Fruit fly (Drosophila melanogaster) whole organism, embryonic: Measurements from ENCODE around the gene Lcp65Ab1.

Source experiments
- Ada2b ChIP-seq: fragments of 200-800 bp; sonication (Bioruptor generic); IDR thresholded peaks from 2 replicates; pipeline ENCODE4 v1.3.6; 2022; ENCODE audit warnings: missing biosample characterization, missing genetic modification characterization
- Asciz ChIP-seq: fragments of 200-800 bp; sonication (Bioruptor generic); optimal IDR thresholded peaks from 2 replicates; lab custom pipeline; 2017; ENCODE audit warnings: missing biosample characterization, mild to moderate bottlenecking, missing genetic modification characterization, missing genetic modification reagents
- CG10321 ChIP-seq: fragments of 200-800 bp; sonication (Bioruptor generic); IDR thresholded peaks from 2 replicates; pipeline ENCODE4 v1.3.6; 2022; ENCODE audit warnings: missing biosample characterization, missing genetic modification characterization
- CG10431 ChIP-seq: fragments of 200-800 bp; sonication (Bioruptor generic); optimal IDR thresholded peaks from 3 replicates; lab custom pipeline; 2018; ENCODE audit warnings: missing biosample characterization, mild to moderate bottlenecking, missing genetic modification characterization
- CG11085 ChIP-seq: fragments of 200-800 bp; sonication (Bioruptor generic); IDR thresholded peaks from 2 replicates; pipeline ENCODE4 v1.3.6; 2022; ENCODE audit warnings: missing biosample characterization, missing genetic modification characterization
- CG13123 ChIP-seq: fragments of 200-800 bp; sonication (Bioruptor generic); optimal IDR thresholded peaks from 2 replicates; lab custom pipeline; 2016; ENCODE audit warnings: missing biosample characterization, missing genetic modification characterization
- CG1647 ChIP-seq: fragments of 200-800 bp; sonication (Bioruptor generic); optimal IDR thresholded peaks from 3 replicates; lab custom pipeline; 2016; ENCODE audit warnings: missing biosample characterization, missing genetic modification characterization
- CG1832 ChIP-seq: fragments of 200-800 bp; sonication (Bioruptor generic); optimal IDR thresholded peaks from 2 replicates; lab custom pipeline; 2017; ENCODE audit warnings: missing biosample characterization, mild to moderate bottlenecking, missing genetic modification characterization, inconsistent platforms
- CG30431 ChIP-seq: fragments of 200-800 bp; sonication (Bioruptor generic); optimal IDR thresholded peaks from 2 replicates; lab custom pipeline; 2017; ENCODE audit warnings: missing biosample characterization, missing genetic modification characterization
- CG34422 ChIP-seq: fragments of 200-800 bp; sonication (Bioruptor generic); IDR thresholded peaks from 3 replicates; pipeline ENCODE4 v1.3.6; 2022; ENCODE audit warnings: missing biosample characterization, missing genetic modification characterization
- CG4282 ChIP-seq: fragments of 200-800 bp; sonication (Bioruptor generic); optimal IDR thresholded peaks from 2 replicates; lab custom pipeline; 2016; ENCODE audit warnings: missing biosample characterization, missing genetic modification characterization
- CG4617 ChIP-seq: fragments of 200-800 bp; sonication (Bioruptor generic); optimal IDR thresholded peaks from 3 replicates; lab custom pipeline; 2016; ENCODE audit warnings: missing biosample characterization, missing genetic modification characterization, borderline replicate concordance
- CG4707 ChIP-seq: fragments of 200-800 bp; sonication (Bioruptor generic); optimal IDR thresholded peaks from 2 replicates; lab custom pipeline; 2018; ENCODE audit warnings: missing biosample characterization, mild to moderate bottlenecking, missing genetic modification characterization, moderate library complexity
- CG6254 ChIP-seq: fragments of 200-800 bp; sonication (Bioruptor generic); optimal IDR thresholded peaks from 3 replicates; lab custom pipeline; 2017; ENCODE audit warnings: mild to moderate bottlenecking, missing biosample characterization, missing genetic modification reagents, missing genetic modification characterization
- CG6854 ChIP-seq: fragments of 200-800 bp; sonication (Bioruptor generic); optimal IDR thresholded peaks from 3 replicates; lab custom pipeline; 2017; ENCODE audit warnings: missing biosample characterization, mild to moderate bottlenecking, missing genetic modification characterization
- CG8478 ChIP-seq: fragments of >200 bp; optimal IDR thresholded peaks from 2 replicates; lab custom pipeline; 2018
- Dek ChIP-seq: fragments of 200-800 bp; sonication (Bioruptor generic); optimal IDR thresholded peaks from 3 replicates; lab custom pipeline; 2019; ENCODE audit warnings: missing biosample characterization, mild to moderate bottlenecking, missing genetic modification characterization, moderate library complexity
- ERR ChIP-seq: fragments of 200-800 bp; sonication (Bioruptor generic); optimal IDR thresholded peaks from 2 replicates; lab custom pipeline; 2016; ENCODE audit warnings: missing biosample characterization, missing genetic modification characterization
- Kr ChIP-seq: fragments of 200-800 bp; sonication (Bioruptor generic); optimal IDR thresholded peaks from 2 replicates; lab custom pipeline; 2017; ENCODE audit warnings: missing biosample characterization, mild to moderate bottlenecking, missing genetic modification characterization
- MESR4 ChIP-seq: fragments of 200-800 bp; sonication (Bioruptor generic); optimal IDR thresholded peaks from 2 replicates; lab custom pipeline; 2018; ENCODE audit warnings: missing biosample characterization, mild to moderate bottlenecking, missing genetic modification characterization, moderate library complexity
- Scr ChIP-seq: fragments of 200-800 bp; sonication (Bioruptor generic); IDR thresholded peaks from 2 replicates; pipeline ENCODE4 v1.3.6; 2022; ENCODE audit warnings: missing biosample characterization, missing genetic modification characterization; ENCODE audit not compliant: partially characterized antibody
- Sin3A ChIP-seq: fragments of >200 bp; optimal IDR thresholded peaks from 2 replicates; lab custom pipeline; 2018
- Six4 ChIP-seq: fragments of 200-800 bp; sonication (Bioruptor generic); optimal IDR thresholded peaks from 2 replicates; lab custom pipeline; 2016; ENCODE audit warnings: missing biosample characterization, missing genetic modification characterization
- YL-1 ChIP-seq: fragments of 200-800 bp; sonication (Bioruptor generic); optimal IDR thresholded peaks from 3 replicates; lab custom pipeline; 2017; ENCODE audit warnings: missing biosample characterization, mild to moderate bottlenecking, missing genetic modification characterization
- bbx ChIP-seq: fragments of 200-800 bp; sonication (Bioruptor generic); IDR thresholded peaks from 2 replicates; pipeline ENCODE4 v1.3.6; 2022; ENCODE audit warnings: missing biosample characterization, missing genetic modification characterization; ENCODE audit not compliant: partially characterized antibody
- cg ChIP-seq: fragments of 200-800 bp; sonication (Bioruptor generic); optimal IDR thresholded peaks from 3 replicates; lab custom pipeline; 2019; ENCODE audit warnings: missing biosample characterization, mild to moderate bottlenecking, missing genetic modification characterization, moderate library complexity
- dmrt99B ChIP-seq: fragments of 200-800 bp; sonication (Bioruptor generic); optimal IDR thresholded peaks from 2 replicates; lab custom pipeline; 2018; ENCODE audit warnings: missing biosample characterization, mild to moderate bottlenecking, missing genetic modification characterization, moderate library complexity
- ftz-f1 ChIP-seq: fragments of 200-800 bp; sonication (Bioruptor generic); optimal IDR thresholded peaks from 2 replicates; lab custom pipeline; 2016; ENCODE audit warnings: missing biosample characterization, missing genetic modification characterization
- inv ChIP-seq: fragments of 200-800 bp; sonication (Bioruptor generic); IDR thresholded peaks from 2 replicates; pipeline ENCODE4 v1.3.6; 2022; ENCODE audit warnings: missing biosample characterization, missing genetic modification characterization; ENCODE audit not compliant: partially characterized antibody
- phol ChIP-seq: fragments of 200-800 bp; sonication (Bioruptor generic); optimal IDR thresholded peaks from 3 replicates; lab custom pipeline; 2018; ENCODE audit warnings: missing biosample characterization, mild to moderate bottlenecking, missing genetic modification characterization, moderate library complexity
- sens ChIP-seq: fragments of 200-800 bp; sonication (Bioruptor generic); peaks from one replicate; lab custom pipeline; 2016; ENCODE audit warnings: missing biosample characterization, missing genetic modification characterization
- sob ChIP-seq: fragments of 200-800 bp; sonication (Bioruptor generic); IDR thresholded peaks from 2 replicates; pipeline ENCODE4 v1.3.6; 2022; ENCODE audit warnings: missing biosample characterization, missing genetic modification characterization
- sug ChIP-seq: fragments of 200-800 bp; optimal IDR thresholded peaks from 2 replicates; lab custom pipeline; 2019; ENCODE audit warnings: missing biosample characterization, mild to moderate bottlenecking, missing genetic modification characterization, moderate library complexity
- ttk ChIP-seq: fragments of 200-800 bp; sonication (Bioruptor generic); IDR thresholded peaks from 2 replicates; pipeline ENCODE4 v2.1.2; 2022; ENCODE audit warnings: missing biosample characterization, missing genetic modification characterization
- zfh1 ChIP-seq: fragments of 200-800 bp; sonication (Bioruptor generic); IDR thresholded peaks from 3 replicates; pipeline ENCODE4 v1.3.6; 2022; ENCODE audit warnings: missing biosample characterization, missing genetic modification characterization

The Lcp65Ab1 gene

DNA sequence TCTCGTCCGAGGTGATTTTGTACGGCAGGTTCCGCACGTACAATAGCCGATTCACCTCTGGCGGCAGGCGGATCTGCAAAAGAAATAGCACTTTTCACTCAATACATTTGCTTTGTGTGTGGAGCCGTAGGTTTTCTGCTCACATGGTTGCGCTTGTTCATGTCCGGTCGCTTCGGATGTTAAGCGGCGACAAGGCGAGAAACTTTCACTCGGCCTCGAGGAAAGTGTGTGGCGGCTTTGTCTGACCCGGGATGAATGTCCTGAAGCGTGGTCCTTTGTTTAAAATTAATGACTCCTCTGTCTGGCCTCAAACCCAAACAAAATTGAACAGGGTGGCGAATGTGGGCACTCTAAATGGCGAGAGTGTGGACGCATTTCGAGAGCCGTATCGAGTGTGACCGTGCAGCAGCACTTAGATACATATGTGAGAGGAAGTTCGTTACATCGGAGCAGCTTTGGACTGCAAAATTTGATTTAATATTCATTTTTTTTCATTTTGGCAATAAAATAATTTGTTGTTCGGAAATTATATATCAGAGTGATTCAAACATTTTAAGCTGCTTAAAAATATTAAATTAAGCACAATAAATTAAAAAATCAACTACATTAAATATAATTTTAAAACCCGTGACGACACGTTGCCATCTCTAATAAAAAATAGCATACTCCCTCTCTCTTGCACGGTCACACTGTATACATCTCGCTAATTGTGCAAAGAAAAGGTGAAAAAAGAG, 43.6 kb downstream of the Lcp65Ab1 start, which contains the start of the genes Sf3b6 and Tnpo (continued):
- TF ChIP-seq CG1647 (GFP tag; lab: Kevin White, UChicago) (peak; percentile 58), CG8478 (lab: Kevin White, UChicago) (no peak), Asciz (no peak), zfh1 (peak; percentile 77), ERR (GFP tag; lab: Kevin White, UChicago) (no peak), CG30431 (GFP tag; lab: Kevin White, UChicago) (peak; percentile 79), Ada2b (GFP tag; lab: Robert Waterston, UW) (peak; percentile 70), sug (tag; lab: Kevin White, UChicago) (peak; percentile 85), Dek (tag; lab: Kevin White, UChicago) (no peak), Six4 (GFP tag; lab: Kevin White, UChicago) (peak; percentile 71), CG10431 (GFP tag; lab: Kevin White, UChicago) (peak; percentile 58), dmrt99B (tag; lab: Kevin White, UChicago) (no peak), CG4282 (GFP tag; lab: Kevin White, UChicago) (peak; percentile 34)
- TF ChIP-seq, all 482 proteins: peak for 336

dm6 chr3L:6193556-6194114, 44.3 kb downstream of the Lcp65Ab1 start:
- TF ChIP-seq CG4707 (GFP tag; lab: Kevin White, UChicago) (no peak), CG1832 (GFP tag; lab: Kevin White, UChicago) (peak; percentile 56), cg (GFP tag; lab: Kevin White, UChicago) (peak; percentile 80), Scr (0 out of 2 replicates have a peak, but pooled peaks have one; percentile 44), MESR4 (peak; percentile 73), ftz-f1 (GFP tag; lab: Kevin White, UChicago) (peak; percentile 95), zfh1 (no peak), inv (GFP tag; lab: Robert Waterston, UW) (0 out of 2 replicates have a peak, but pooled peaks have one; percentile 4), ttk (GFP tag; lab: Robert Waterston, UW) (peak; percentile 66), sens (GFP tag; lab: Kevin White, UChicago) (no peak), CG6254 (GFP tag; lab: Kevin White, UChicago) (no peak), phol (peak; percentile 70), CG4617 (GFP tag; lab: Kevin White, UChicago) (peak; percentile 68), YL-1 (GFP tag; lab: Kevin White, UChicago) (peak; percentile 24), CG34422 (GFP tag; lab: Robert Waterston, UW) (peak; percentile 17; the same call in 1 of the 3 replicates), CG13123 (no peak), Sin3A (lab: Kevin White, UChicago) (peak; percentile 51), CG6854 (GFP tag; lab: Kevin White, UChicago) (no peak), bbx (GFP tag; lab: Robert Waterston, UW) (no peak), CG10321 (0 out of 2 replicates have a peak, but pooled peaks have one; percentile 28), sob (GFP tag; lab: Robert Waterston, UW) (no peak), CG11085 (no peak), Kr (GFP tag; lab: Kevin White, UChicago) (no peak)
